Worm (Caenorhabditis elegans) whole organism, L2 larva: ENCODE results near the gene C06E4.2.

Source experiments
- C34F6.9 ChIP-seq: fragments of 150-350 bp; optimal IDR thresholded peaks from 2 replicates; lab custom pipeline; 2014; ENCODE audit warnings: missing biosample characterization, missing genetic modification characterization
- F13H6.1 ChIP-seq: sonication (generic microtip); optimal IDR thresholded peaks from 2 replicates; lab custom pipeline; 2016; ENCODE audit warnings: missing genetic modification characterization, missing compliant biosample characterization
- R02D3.7 ChIP-seq: fragments of 150-350 bp; optimal IDR thresholded peaks from 2 replicates; lab custom pipeline; 2014; ENCODE audit warnings: missing biosample characterization, missing genetic modification characterization
- Y55F3AM.14 ChIP-seq: fragments of 200-800 bp; sonication (Bioruptor generic); optimal IDR thresholded peaks from 2 replicates; lab custom pipeline; 2018; ENCODE audit warnings: mild to moderate bottlenecking, missing genetic modification characterization, missing compliant biosample characterization
- alr-1 ChIP-seq: fragments of 150-350 bp; optimal IDR thresholded peaks from 2 replicates; lab custom pipeline; 2014; ENCODE audit warnings: missing biosample characterization, missing genetic modification characterization
- aly-2 ChIP-seq: fragments of 150-350 bp; optimal IDR thresholded peaks from 2 replicates; lab custom pipeline; 2014; ENCODE audit warnings: missing biosample characterization, missing genetic modification characterization
- blmp-1 ChIP-seq: sonication (generic microtip); optimal IDR thresholded peaks from 2 replicates; lab custom pipeline; 2017; ENCODE audit warnings: missing genetic modification characterization, mild to moderate bottlenecking, missing compliant biosample characterization, antibody characterized with exemption, moderate library complexity; ENCODE audit not compliant: insufficient read depth
- ceh-16 ChIP-seq: fragments of 150-350 bp; optimal IDR thresholded peaks from 2 replicates; lab custom pipeline; 2014; ENCODE audit warnings: missing biosample characterization, missing genetic modification characterization
- ceh-82 ChIP-seq: fragments of 150-350 bp; optimal IDR thresholded peaks from 2 replicates; lab custom pipeline; 2014; ENCODE audit warnings: missing biosample characterization, missing genetic modification characterization
- crh-2 ChIP-seq: sonication (generic microtip); optimal IDR thresholded peaks from 2 replicates; lab custom pipeline; 2017; ENCODE audit warnings: missing biosample characterization, missing genetic modification characterization
- dmd-4 ChIP-seq: sonication (generic microtip); optimal IDR thresholded peaks from 2 replicates; lab custom pipeline; 2017; ENCODE audit warnings: missing biosample characterization, missing genetic modification characterization
- egl-27 ChIP-seq: sonication (generic microtip); optimal IDR thresholded peaks from 3 replicates; lab custom pipeline; 2017; ENCODE audit warnings: missing biosample characterization, missing genetic modification reagents, missing genetic modification characterization
- elt-3 ChIP-seq: sonication (generic microtip); optimal IDR thresholded peaks from 2 replicates; lab custom pipeline; 2017; ENCODE audit warnings: missing biosample characterization, missing genetic modification characterization
- fos-1 ChIP-seq: fragments of 150-350 bp; optimal IDR thresholded peaks from 2 replicates; lab custom pipeline; 2014; ENCODE audit warnings: missing biosample characterization, missing genetic modification characterization
- lin-11 ChIP-seq: fragments of 150-350 bp; sonication (generic microtip); optimal IDR thresholded peaks from 2 replicates; lab custom pipeline; 2014; ENCODE audit warnings: missing biosample characterization, missing genetic modification characterization, inconsistent platforms, mixed read lengths
- lin-13 ChIP-seq: fragments of 150-350 bp; optimal IDR thresholded peaks from 2 replicates; lab custom pipeline; 2014; ENCODE audit warnings: missing biosample characterization, missing genetic modification reagents, missing genetic modification characterization
- lin-39 ChIP-seq: fragments of 150-350 bp; optimal IDR thresholded peaks from 2 replicates; lab custom pipeline; 2014; ENCODE audit warnings: missing biosample characterization, missing genetic modification reagents, missing genetic modification characterization
- lsy-2 ChIP-seq, 2 experiments: fragments of 150-350 bp in 1 of 2; sonication (generic microtip) in 1 of 2; optimal IDR thresholded peaks; 2 replicates each; lab custom pipeline; 2014 to 2017; ENCODE audit warnings: missing biosample characterization in 2 of 2, missing genetic modification characterization in 2 of 2
- mab-5 ChIP-seq: fragments of 150-350 bp; optimal IDR thresholded peaks from 2 replicates; lab custom pipeline; 2014; ENCODE audit warnings: missing biosample characterization, missing genetic modification characterization
- mdl-1 ChIP-seq, 2 experiments: fragments of 150-350 bp in 1 of 2; sonication (generic microtip) in 1 of 2; optimal IDR thresholded peaks; 2 replicates each; lab custom pipeline; 2017; ENCODE audit warnings: missing biosample characterization in 2 of 2, missing genetic modification characterization in 2 of 2
- nhr-11 ChIP-seq: fragments of 150-350 bp; optimal IDR thresholded peaks from 2 replicates; lab custom pipeline; 2014; ENCODE audit warnings: missing biosample characterization, missing genetic modification characterization
- nhr-129 ChIP-seq: fragments of 150-350 bp; optimal IDR thresholded peaks from 2 replicates; lab custom pipeline; 2014; ENCODE audit warnings: missing biosample characterization, missing genetic modification characterization
- nhr-21 ChIP-seq: fragments of 150-350 bp; optimal IDR thresholded peaks from 2 replicates; lab custom pipeline; 2014; ENCODE audit warnings: missing biosample characterization, missing genetic modification characterization
- nhr-25 ChIP-seq: fragments of 150-350 bp; sonication (generic microtip); optimal IDR thresholded peaks from 3 replicates; lab custom pipeline; 2014; ENCODE audit warnings: missing biosample characterization, missing genetic modification characterization
- nhr-6 ChIP-seq: fragments of 150-350 bp; optimal IDR thresholded peaks from 2 replicates; lab custom pipeline; 2014; ENCODE audit warnings: missing biosample characterization, missing genetic modification characterization
- nhr-77 ChIP-seq: fragments of 150-350 bp; optimal IDR thresholded peaks from 2 replicates; lab custom pipeline; 2014; ENCODE audit warnings: missing biosample characterization, missing genetic modification characterization
- sem-4 ChIP-seq: fragments of 150-350 bp; optimal IDR thresholded peaks from 2 replicates; lab custom pipeline; 2014; ENCODE audit warnings: missing biosample characterization, missing genetic modification reagents, missing genetic modification characterization
- sma-3 ChIP-seq: sonication (generic microtip); optimal IDR thresholded peaks from 2 replicates; lab custom pipeline; 2016; ENCODE audit warnings: missing genetic modification reagents, missing genetic modification characterization, missing compliant biosample characterization
- sma-9 ChIP-seq, 2 experiments: fragments of 150-350 bp in 1 of 2; sonication (generic microtip) in 1 of 2; optimal IDR thresholded peaks; 2 replicates each; lab custom pipeline; 2014 to 2016; ENCODE audit warnings: missing genetic modification characterization in 2 of 2, mild to moderate bottlenecking in 1 of 2, missing biosample characterization in 1 of 2, missing compliant biosample characterization in 1 of 2, missing genetic modification reagents in 1 of 2, moderate library complexity in 1 of 2
- snpc-4 ChIP-seq: fragments of 150-350 bp; optimal IDR thresholded peaks from 2 replicates; lab custom pipeline; 2014; ENCODE audit warnings: missing biosample characterization, missing genetic modification characterization
- unc-39 ChIP-seq: fragments of 150-350 bp; optimal IDR thresholded peaks from 2 replicates; lab custom pipeline; 2014; ENCODE audit warnings: missing biosample characterization, missing genetic modification characterization
- unc-55 ChIP-seq: fragments of 150-350 bp; sonication (generic microtip); optimal IDR thresholded peaks from 3 replicates; lab custom pipeline; 2014; ENCODE audit warnings: missing biosample characterization, missing genetic modification reagents, missing genetic modification characterization
- unc-62 ChIP-seq: fragments of 150-350 bp; optimal IDR thresholded peaks from 2 replicates; lab custom pipeline; 2014; ENCODE audit warnings: missing biosample characterization, missing genetic modification reagents, missing genetic modification characterization
- zag-1 ChIP-seq: fragments of 150-350 bp; optimal IDR thresholded peaks from 2 replicates; lab custom pipeline; 2014; ENCODE audit warnings: missing biosample characterization, missing genetic modification characterization
- ztf-1 ChIP-seq: fragments of 200-800 bp; sonication (Bioruptor generic); conservative IDR thresholded peaks from 2 replicates; pipeline ENCODE4 v1.3.6; 2022; ENCODE audit warnings: missing genetic modification characterization, missing compliant biosample characterization
- ztf-11 ChIP-seq: sonication (generic microtip); optimal IDR thresholded peaks from 2 replicates; lab custom pipeline; 2017; ENCODE audit warnings: missing biosample characterization, missing genetic modification characterization

Gene C06E4.2

DNA sequence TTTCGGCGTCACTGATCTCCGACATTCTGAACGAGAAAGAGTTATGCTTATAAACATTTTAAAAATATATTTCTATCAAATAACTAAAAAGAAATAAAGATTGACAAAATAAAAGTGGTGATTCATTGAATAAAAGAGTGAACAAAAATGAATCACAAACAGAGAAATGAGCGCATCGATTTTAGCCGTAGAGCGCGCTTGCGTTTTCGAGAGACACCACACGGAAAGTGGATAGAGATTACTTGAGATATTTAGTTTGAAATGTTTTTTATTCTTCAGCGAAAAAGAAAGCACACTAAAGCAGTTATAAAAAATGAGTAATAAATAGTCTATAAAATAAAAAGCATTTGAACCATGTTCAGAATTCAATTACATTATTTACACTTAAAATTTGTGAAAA, 46.6 kb upstream of the C06E4.2 start, which contains the start of gene cap-1 (continued):
- no peak for TF ChIP-seq egl-27 (tag; lab: Kevin White, UChicago)
- TF ChIP-seq elt-3 (tag; lab: Kevin White, UChicago): no peak
- TF ChIP-seq fos-1 (tag; lab: Kevin White, UChicago): peak; percentile 99
- TF ChIP-seq lsy-2 (tag; optimal IDR thresholded peaks at IDR 0.05; lab: Kevin White, UChicago): peak; percentile 35 to 82
- peak; percentile 92 for TF ChIP-seq C34F6.9 (tag; lab: Kevin White, UChicago)
- peak; percentile 88 for TF ChIP-seq unc-55 (GFP tag; lab: Kevin White, UChicago)
- no peak for TF ChIP-seq nhr-11

DNA sequence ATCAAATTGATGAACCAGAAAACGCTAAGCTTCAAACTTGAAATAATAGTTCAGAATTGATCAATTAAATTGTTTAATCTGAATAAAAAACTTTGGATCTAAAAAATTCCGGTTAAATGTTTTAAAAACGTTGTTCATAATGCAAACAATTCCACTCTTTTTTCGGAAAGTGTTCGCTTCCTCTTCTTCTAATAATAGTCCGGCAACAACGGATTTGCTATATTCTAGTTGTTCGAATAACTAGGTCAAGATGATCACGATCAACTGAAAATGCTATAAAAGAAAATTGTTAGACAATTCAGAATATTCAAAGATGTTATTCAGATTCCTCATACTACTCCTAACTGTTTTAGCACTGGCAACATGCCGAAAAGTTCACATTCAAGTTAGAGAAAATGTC, 45.8 kb upstream of the C06E4.2 start, which contains the start of gene D2024.4:
D2024.4 (plus strand) TSS at position 301 of the 400 bp plus-strand sequence.
- no peak for TF ChIP-seq ztf-1 (GFP tag; lab: Robert Waterston, UW)
- no peak for TF ChIP-seq alr-1 (tag; lab: Kevin White, UChicago)
- TF ChIP-seq fos-1 (tag; lab: Kevin White, UChicago): no peak
- no peak for TF ChIP-seq mab-5 (tag; lab: Kevin White, UChicago)
- TF ChIP-seq sma-3 (GFP tag; lab: Kevin White, UChicago): no peak
- TF ChIP-seq elt-3 (tag; lab: Kevin White, UChicago): no peak
- TF ChIP-seq ceh-82 (tag; lab: Kevin White, UChicago): no peak
- TF ChIP-seq sem-4 (tag; lab: Kevin White, UChicago): no peak
- no peak for TF ChIP-seq aly-2 (tag; lab: Kevin White, UChicago)
- no peak for TF ChIP-seq unc-62 (GFP tag; lab: Kevin White, UChicago)
- TF ChIP-seq nhr-21 (tag; lab: Kevin White, UChicago): no peak
- TF ChIP-seq F13H6.1 (tag; lab: Kevin White, UChicago): no peak
- no peak for TF ChIP-seq nhr-77 (tag; lab: Kevin White, UChicago)
- TF ChIP-seq nhr-6 (tag; lab: Kevin White, UChicago): no peak

DNA sequence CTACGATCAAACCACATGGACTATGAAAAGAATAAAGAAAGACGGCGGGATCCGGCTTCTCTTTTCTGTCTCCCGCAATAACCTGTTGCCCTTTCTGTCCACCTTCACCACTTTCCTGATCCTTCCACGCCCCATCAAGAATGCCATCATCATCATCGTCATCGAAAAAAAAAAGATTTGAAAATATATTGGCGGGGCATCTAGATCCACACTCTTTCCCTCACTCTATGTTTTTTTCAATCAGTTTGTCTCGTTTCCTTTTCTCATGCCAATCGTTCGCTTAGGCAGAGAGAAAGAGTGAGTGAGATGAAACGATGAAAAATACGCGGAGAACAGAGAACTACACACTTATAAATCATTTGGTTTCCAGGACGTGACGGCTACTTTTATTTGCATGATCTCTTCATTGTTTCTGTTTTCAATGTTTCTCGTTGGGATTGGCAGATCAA, 43.2 kb upstream of the C06E4.2 start:
- peak in 1 of 2 experiments; percentile 38 for TF ChIP-seq mdl-1 (tag; optimal IDR thresholded peaks at IDR 0.05; lab: Kevin White, UChicago)
- no peak for TF ChIP-seq sma-3 (GFP tag; lab: Kevin White, UChicago)
- TF ChIP-seq lin-11 (tag; lab: Kevin White, UChicago): no peak
- peak in 1 of 2 experiments; percentile 23 for TF ChIP-seq lsy-2 (tag; optimal IDR thresholded peaks at IDR 0.05; lab: Kevin White, UChicago)
- TF ChIP-seq dmd-4: no peak
- no peak for TF ChIP-seq nhr-129 (tag; lab: Kevin White, UChicago)
- TF ChIP-seq lin-39 (tag; lab: Kevin White, UChicago): peak; percentile 21
- peak; percentile 40 for TF ChIP-seq C34F6.9 (tag; lab: Kevin White, UChicago)
- no peak for TF ChIP-seq ztf-11 (tag; lab: Kevin White, UChicago)
- peak; percentile 56 for TF ChIP-seq unc-55 (GFP tag; lab: Kevin White, UChicago)
- TF ChIP-seq F13H6.1 (tag; lab: Kevin White, UChicago): peak; percentile 23
- TF ChIP-seq mab-5 (tag; lab: Kevin White, UChicago): peak; percentile 77
- no peak for TF ChIP-seq crh-2 (tag; lab: Kevin White, UChicago)
- TF ChIP-seq snpc-4 (tag; lab: Kevin White, UChicago): no peak
- TF ChIP-seq, all 48 proteins: peak for 7

DNA sequence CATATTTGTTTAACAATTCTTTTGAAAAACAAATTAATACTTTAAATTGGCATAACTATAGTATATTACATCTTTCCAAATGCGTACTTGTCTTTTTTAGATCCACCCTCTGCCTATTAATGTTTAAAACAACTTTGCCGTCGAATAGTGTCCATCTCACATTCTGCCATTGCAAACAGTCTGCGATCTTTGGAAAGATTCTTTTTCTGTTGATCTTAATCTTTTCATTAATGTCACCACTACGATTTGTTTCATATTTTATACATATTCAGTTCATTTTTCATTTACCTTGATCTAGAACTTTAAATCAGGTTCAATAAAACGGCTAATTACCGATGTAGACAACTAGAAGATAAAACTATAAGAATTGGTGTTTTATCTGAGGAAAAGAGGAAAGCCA, 42.1 kb upstream of the C06E4.2 start:
- TF ChIP-seq nhr-25 (tag; lab: Kevin White, UChicago) (peak; percentile 48), R02D3.7 (tag; lab: Kevin White, UChicago) (no peak)

DNA sequence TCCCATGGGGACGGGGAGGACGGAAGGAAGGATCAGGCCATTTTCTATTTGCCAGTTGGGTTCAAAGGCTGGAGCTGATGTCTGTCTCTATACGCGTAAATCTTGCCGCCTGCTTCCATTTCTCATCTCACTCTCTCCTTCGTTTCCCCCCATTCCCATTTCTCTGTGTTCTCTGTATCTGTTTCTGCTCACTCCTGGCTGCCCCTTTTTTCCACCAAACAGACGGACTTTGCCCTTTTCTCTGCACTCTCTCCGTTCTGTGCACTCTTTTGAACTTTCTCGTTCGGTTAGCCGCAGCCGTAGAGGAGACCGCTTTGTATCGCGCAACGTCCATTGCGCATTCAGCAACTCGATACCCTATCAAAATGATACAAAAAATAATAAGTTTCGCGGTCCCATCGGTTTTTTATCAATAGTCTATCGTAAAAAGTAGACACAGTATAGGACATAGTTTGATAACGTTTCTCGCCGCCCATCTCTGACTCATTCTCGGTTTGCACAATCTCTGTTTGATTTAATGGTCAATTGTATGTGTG, 41.3 kb upstream of the C06E4.2 start:
- TF ChIP-seq nhr-11 (peak; percentile 14), snpc-4 (tag; lab: Kevin White, UChicago) (no peak), fos-1 (tag; lab: Kevin White, UChicago) (peak; percentile 97), lin-11 (tag; lab: Kevin White, UChicago) (peak; percentile 24), zag-1 (tag; lab: Kevin White, UChicago) (peak; percentile 60), crh-2 (tag; lab: Kevin White, UChicago) (peak; percentile 22), F13H6.1 (tag; lab: Kevin White, UChicago) (peak; percentile 85), blmp-1 (tag; lab: Kevin White, UChicago) (peak; percentile 49), Y55F3AM.14 (peak; percentile 28), mab-5 (tag; lab: Kevin White, UChicago) (peak; percentile 26), unc-39 (tag; lab: Kevin White, UChicago) (no peak), sma-3 (GFP tag; lab: Kevin White, UChicago) (peak; percentile 50), sma-9 (GFP tag; optimal IDR thresholded peaks at IDR 0.05; lab: Kevin White, UChicago) (peak; percentile 42), sma-9 (tag; optimal IDR thresholded peaks at IDR 0.05; lab: Kevin White, UChicago) (no peak), lin-13 (GFP tag; lab: Kevin White, UChicago) (peak; percentile 44), lsy-2 (tag; optimal IDR thresholded peaks at IDR 0.05; lab: Kevin White, UChicago) (peak; percentile 11 to 47), sem-4 (tag; lab: Kevin White, UChicago) (peak; percentile 62), nhr-21 (tag; lab: Kevin White, UChicago) (peak; percentile 36), unc-55 (GFP tag; lab: Kevin White, UChicago) (peak; percentile 49), nhr-129 (tag; lab: Kevin White, UChicago) (peak; percentile 82), mdl-1 (tag; optimal IDR thresholded peaks at IDR 0.05; lab: Kevin White, UChicago) (peak in 1 of 2 experiments; percentile 22), ceh-16 (tag; lab: Kevin White, UChicago) (peak; percentile 12), C34F6.9 (tag; lab: Kevin White, UChicago) (peak; percentile 77), lin-39 (tag; lab: Kevin White, UChicago) (no peak), nhr-25 (tag; lab: Kevin White, UChicago) (no peak), ztf-1 (GFP tag; lab: Robert Waterston, UW) (no peak)
